Fruit fly (Drosophila melanogaster) Kc167 (cell line): Measurements from ENCODE around the gene gt.

ENCODE experiments used
- Myc ChIP-seq: fragments of >200 bp; optimal IDR thresholded peaks from 2 replicates; lab custom pipeline; 2017; ENCODE audit warnings: missing external identifiers
- Sin3A ChIP-seq: fragments of >200 bp; optimal IDR thresholded peaks from 2 replicates; lab custom pipeline; 2018; ENCODE audit warnings: missing external identifiers
- h ChIP-seq: fragments of >200 bp; optimal IDR thresholded peaks from 3 replicates; lab custom pipeline; 2018; ENCODE audit warnings: missing external identifiers
- insv ChIP-seq: fragments of >200 bp; optimal IDR thresholded peaks from 3 replicates; lab custom pipeline; 2018; ENCODE audit warnings: missing external identifiers
- psq ChIP-seq: fragments of >200 bp; optimal IDR thresholded peaks from 2 replicates; lab custom pipeline; 2017; ENCODE audit warnings: missing external identifiers
- ttk ChIP-seq: sonication (Bioruptor generic); optimal IDR thresholded peaks from 2 replicates; lab custom pipeline; 2017; ENCODE audit warnings: missing external identifiers

DNA sequence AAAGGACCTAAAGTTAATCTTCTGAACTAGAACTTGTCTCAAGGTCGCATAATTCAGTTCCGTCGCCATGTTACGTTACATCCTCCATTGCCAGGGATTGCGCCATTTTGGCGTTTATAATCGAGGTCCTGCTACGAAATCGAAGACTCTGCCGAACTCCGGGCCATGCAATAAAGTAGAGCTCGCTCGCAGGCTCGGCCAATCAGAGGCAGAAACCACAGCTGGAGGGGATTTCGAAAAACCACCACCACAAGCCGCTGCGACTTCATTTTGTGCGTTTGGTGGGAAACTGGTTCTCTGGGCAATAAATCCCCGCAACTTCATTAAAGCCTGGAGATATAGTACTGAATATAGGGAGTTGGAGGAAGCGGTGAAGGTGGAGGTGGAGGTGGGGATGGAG lies 6.1 kb upstream of the gt start:
- TF ChIP-seq psq (lab: Kevin White, UChicago) (no peak), Sin3A (lab: Kevin White, UChicago) (no peak), h (lab: Kevin White, UChicago) (no peak), insv (no peak), ttk (lab: Kevin White, UChicago) (no peak), Myc (lab: Kevin White, UChicago) (no peak)
